Worm (Caenorhabditis elegans) whole organism, L4/young adult: Measurements from ENCODE around the gene oac-41.

Experiments
- dao-5 ChIP-seq: sonication (generic microtip); optimal IDR thresholded peaks from 2 replicates; lab custom pipeline; 2016; ENCODE audit warnings: missing genotype, missing genetic modification characterization, moderate library complexity, missing compliant biosample characterization
- him-1 ChIP-seq: sonication (generic microtip); optimal IDR thresholded peaks from 2 replicates; lab custom pipeline; 2016; ENCODE audit warnings: missing genotype, missing genetic modification reagents, missing genetic modification characterization, missing compliant biosample characterization

DNA sequence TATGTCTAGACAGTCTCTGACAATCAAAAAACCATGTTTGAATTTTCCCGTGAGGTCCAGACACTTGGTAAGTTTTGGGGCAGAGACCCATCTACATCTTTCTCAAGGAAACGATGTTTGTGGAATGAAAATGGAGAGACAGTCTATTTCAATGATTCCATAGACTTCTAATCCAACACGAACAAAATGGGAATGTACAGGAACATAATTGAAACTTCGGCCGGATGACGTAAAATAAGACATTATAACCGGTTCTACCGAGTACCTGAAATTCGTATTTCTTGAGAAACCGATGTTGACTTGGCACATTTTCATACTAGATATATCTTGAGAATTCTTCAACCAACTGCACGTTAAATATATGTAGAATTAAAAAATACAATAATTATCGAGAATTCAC, 33.9 kb downstream of the oac-41 start, which contains the start of gene str-87:
- TF ChIP-seq him-1 (no peak), dao-5 (tag; lab: Kevin White, UChicago) (no peak)
